Worm (Caenorhabditis elegans): Measurements from ENCODE around the gene F52B11.2.

Gene F52B11.2

ce11 chrIV:14131770-14132169 is 48.4 kb downstream of the F52B11.2 start, which contains the start of gene srz-59:
srz-59 (plus strand) TSS chrIV:14132070.
- TF ChIP-seq Y55F3AM.14 (GFP tag; optimal IDR thresholded peaks at IDR 0.05) (no peak), dmd-4 (tag; optimal IDR thresholded peaks at IDR 0.05) (no peak), nhr-12 (tag; optimal IDR thresholded peaks at IDR 0.05) (no peak), ceh-16 (tag; optimal IDR thresholded peaks at IDR 0.05) (no peak), nhr-23 (tag; optimal IDR thresholded peaks at IDR 0.05) (no peak), alr-1 (tag; optimal IDR thresholded peaks at IDR 0.05) (no peak), nhr-129 (tag; optimal IDR thresholded peaks at IDR 0.05) (no peak), unc-55 (GFP tag; optimal IDR thresholded peaks at IDR 0.05) (no peak), fos-1 (tag; optimal IDR thresholded peaks at IDR 0.05) (no peak), peb-1 (tag; optimal IDR thresholded peaks at IDR 0.05) (no peak), ceh-82 (tag; optimal IDR thresholded peaks at IDR 0.05) (no peak), zag-1 (tag; optimal IDR thresholded peaks at IDR 0.05) (no peak)

DNA sequence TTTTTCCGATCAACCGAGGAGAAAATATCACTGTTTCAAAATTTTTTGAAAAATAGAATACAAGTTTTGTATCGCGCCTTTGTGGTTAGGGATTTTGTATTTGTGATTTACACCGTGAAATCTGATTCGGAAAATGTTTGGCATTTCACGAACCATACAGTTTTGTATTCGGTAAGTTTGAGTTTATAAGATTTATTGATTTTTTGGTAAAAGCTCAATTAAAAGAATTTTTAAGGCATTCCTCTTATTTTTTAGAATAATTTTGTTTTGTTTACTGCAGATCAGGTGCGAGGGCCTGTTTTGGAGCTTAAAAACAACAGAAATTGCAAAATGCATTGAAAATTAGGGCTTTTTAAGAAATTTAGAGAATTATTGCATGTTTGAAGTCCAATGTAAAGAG is 50.0 kb downstream of the F52B11.2 start:
- TF ChIP-seq sma-3 (GFP tag; optimal IDR thresholded peaks at IDR 0.05) (no peak), blmp-1 (tag; optimal IDR thresholded peaks at IDR 0.05; ENCODE audit: insufficient read depth) (no peak), nhr-237 (tag; optimal IDR thresholded peaks at IDR 0.05) (no peak), nhr-6 (tag; optimal IDR thresholded peaks at IDR 0.05) (no peak), unc-55 (GFP tag; optimal IDR thresholded peaks at IDR 0.05) (no peak), nhr-21 (tag; optimal IDR thresholded peaks at IDR 0.05) (no peak), elt-3 (tag; optimal IDR thresholded peaks at IDR 0.05) (no peak), ztf-1 (GFP tag; conservative IDR thresholded peaks at IDR 0.05) (no peak), lsy-2 (tag; optimal IDR thresholded peaks at IDR 0.05) (no peak), ZK546.5 (tag; optimal IDR thresholded peaks at IDR 0.05) (no peak), ceh-82 (tag; optimal IDR thresholded peaks at IDR 0.05) (no peak), egl-27 (tag; optimal IDR thresholded peaks at IDR 0.05) (no peak), Y55F3AM.14 (GFP tag; optimal IDR thresholded peaks at IDR 0.05) (no peak), C34F6.9 (tag; optimal IDR thresholded peaks at IDR 0.05) (no peak), skn-1 (tag; optimal IDR thresholded peaks at IDR 0.05) (no peak), ama-1 (optimal IDR thresholded peaks at IDR 0.05) (no peak), nhr-25 (tag; optimal IDR thresholded peaks at IDR 0.05) (no peak), elt-1 (tag; optimal IDR thresholded peaks at IDR 0.05) (no peak), sem-4 (tag; optimal IDR thresholded peaks at IDR 0.05) (no peak)
